Worm (Caenorhabditis elegans) whole organism, L2 larva: ENCODE measurements around the gene nhr-115.

Experiments used
- F13H6.1 ChIP-seq: sonication (generic microtip); optimal IDR thresholded peaks from 2 replicates; lab custom pipeline; 2016; ENCODE audit warnings: missing genetic modification characterization, missing compliant biosample characterization
- aly-2 ChIP-seq: fragments of 150-350 bp; optimal IDR thresholded peaks from 2 replicates; lab custom pipeline; 2014; ENCODE audit warnings: missing biosample characterization, missing genetic modification characterization
- blmp-1 ChIP-seq: sonication (generic microtip); optimal IDR thresholded peaks from 2 replicates; lab custom pipeline; 2017; ENCODE audit warnings: missing genetic modification characterization, mild to moderate bottlenecking, missing compliant biosample characterization, antibody characterized with exemption, moderate library complexity; ENCODE audit not compliant: insufficient read depth
- egl-27 ChIP-seq: sonication (generic microtip); optimal IDR thresholded peaks from 3 replicates; lab custom pipeline; 2017; ENCODE audit warnings: missing biosample characterization, missing genetic modification reagents, missing genetic modification characterization
- lin-39 ChIP-seq: fragments of 150-350 bp; optimal IDR thresholded peaks from 2 replicates; lab custom pipeline; 2014; ENCODE audit warnings: missing biosample characterization, missing genetic modification reagents, missing genetic modification characterization
- nhr-77 ChIP-seq: fragments of 150-350 bp; optimal IDR thresholded peaks from 2 replicates; lab custom pipeline; 2014; ENCODE audit warnings: missing biosample characterization, missing genetic modification characterization
- unc-39 ChIP-seq: fragments of 150-350 bp; optimal IDR thresholded peaks from 2 replicates; lab custom pipeline; 2014; ENCODE audit warnings: missing biosample characterization, missing genetic modification characterization
- unc-55 ChIP-seq: fragments of 150-350 bp; sonication (generic microtip); optimal IDR thresholded peaks from 3 replicates; lab custom pipeline; 2014; ENCODE audit warnings: missing biosample characterization, missing genetic modification reagents, missing genetic modification characterization

ce11 chrV:2341285-2341684, 48.9 kb downstream of the nhr-115 start, which contains the start of gene irld-30:
- TF ChIP-seq unc-39 (tag; lab: Kevin White, UChicago), result no peak
- no peak for TF ChIP-seq blmp-1 (tag; lab: Kevin White, UChicago)
- no peak for TF ChIP-seq lin-39 (tag; lab: Kevin White, UChicago)
- TF ChIP-seq F13H6.1 (tag; lab: Kevin White, UChicago), result no peak
- no peak for TF ChIP-seq unc-55 (GFP tag; lab: Kevin White, UChicago)
- TF ChIP-seq aly-2 (tag; lab: Kevin White, UChicago), result no peak
- TF ChIP-seq nhr-77 (tag; lab: Kevin White, UChicago), result no peak
- no peak for TF ChIP-seq egl-27 (tag; lab: Kevin White, UChicago)
